Worm (Caenorhabditis elegans): ENCODE measurements around the gene F07C6.6.
A peak's percentile ranks its signal among the peaks of the same experiment; 100 is the strongest.

F07C6.6 gene

DNA sequence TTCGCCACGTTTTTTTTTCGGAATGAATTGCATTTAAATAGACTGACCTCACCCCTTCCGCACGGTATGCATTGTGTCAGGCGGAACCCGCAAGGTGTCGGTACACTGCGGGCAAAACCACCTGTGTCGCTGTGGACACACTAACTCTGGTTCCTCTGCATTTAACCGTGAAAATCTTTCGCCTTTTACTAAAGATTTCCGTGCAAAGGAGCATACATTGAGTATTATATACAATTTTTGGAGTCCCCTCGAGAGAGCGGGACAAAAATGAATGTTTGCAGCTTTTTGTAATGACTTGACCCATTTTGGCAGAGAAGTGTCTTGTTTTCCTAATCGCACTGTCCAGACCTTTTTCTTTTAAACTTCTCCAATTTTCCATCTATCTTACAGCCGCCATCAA lies 5.6 kb upstream of the F07C6.6 start (continued):
- TF ChIP-seq snpc-4 (GFP tag; optimal IDR thresholded peaks at IDR 0.05) (peak; percentile 91), snpc-4 (tag; optimal IDR thresholded peaks at IDR 0.05) (peak; percentile 87 to 98 (median 94)), rcor-1 (GFP tag; IDR thresholded peaks at IDR 0.05) (peak; percentile 81), madf-6 (GFP tag; IDR thresholded peaks at IDR 0.05) (peak; percentile 84), nfyb-1 (GFP tag; IDR thresholded peaks at IDR 0.05) (0 out of 2 replicates have a peak, but pooled peaks have one; percentile 39), snpc-1.1 (tag; optimal IDR thresholded peaks at IDR 0.05; ENCODE audit: insufficient read depth) (peak; percentile 94), tbp1 (GFP tag; optimal IDR thresholded peaks at IDR 0.05) (peak; percentile 71), Y53G8AR.9 (GFP tag; conservative IDR thresholded peaks at IDR 0.05) (peak; percentile 23; the same call in 1 of the 2 replicates), dox-1 (GFP tag; IDR thresholded peaks at IDR 0.05) (peak; percentile 80), attf-3 (GFP tag; conservative IDR thresholded peaks at IDR 0.05) (0 out of 2 replicates have a peak, but pooled peaks have one; percentile 55), him-1 (tag; optimal IDR thresholded peaks at IDR 0.05) (peak; percentile 61), B0336.3 (GFP tag; IDR thresholded peaks at IDR 0.05) (peak; percentile 30; the same call in 1 of the 2 replicates), lin-54 (GFP tag; optimal IDR thresholded peaks at IDR 0.05) (peak; percentile 47), hmg-1.2 (GFP tag; IDR thresholded peaks at IDR 0.05) (peak; percentile 94), athp-1 (tag; optimal IDR thresholded peaks at IDR 0.05) (peak; percentile 8), lsl-1 (GFP tag; optimal IDR thresholded peaks at IDR 0.05) (peak; percentile 56), D2030.7 (GFP tag; IDR thresholded peaks at IDR 0.05) (peak; percentile 92), snpc-3.4 (tag; optimal IDR thresholded peaks at IDR 0.05) (peak; percentile 89), snpc-1.3 (tag; optimal IDR thresholded peaks at IDR 0.05; ENCODE audit: insufficient read depth) (peak; percentile 73)

- TF ChIP-seq nhr-120 (GFP tag; IDR thresholded peaks at IDR 0.05) = no peak
- no peak for TF ChIP-seq mxl-1 (tag; optimal IDR thresholded peaks at IDR 0.05)
- no peak for TF ChIP-seq ama-1 (optimal IDR thresholded peaks at IDR 0.05)
- no peak for TF ChIP-seq ama-1 (GFP tag; optimal IDR thresholded peaks at IDR 0.05)
- no peak for TF ChIP-seq nhr-80 (tag; optimal IDR thresholded peaks at IDR 0.05)
- TF ChIP-seq F57A8.1 (GFP tag; optimal IDR thresholded peaks at IDR 0.05) = no peak
- TF ChIP-seq aptf-3 (GFP tag; IDR thresholded peaks at IDR 0.05) = no peak
- TF ChIP-seq Y67H2A.10 (GFP tag; conservative IDR thresholded peaks at IDR 0.05) = no peak
- TF ChIP-seq pha-4 (tag; optimal IDR thresholded peaks at IDR 0.05) = no peak
- TF ChIP-seq snpc-1.1 (tag; optimal IDR thresholded peaks at IDR 0.05; ENCODE audit: insufficient read depth) = no peak
- no peak for TF ChIP-seq ztf-3 (GFP tag; optimal IDR thresholded peaks at IDR 0.05)
- TF ChIP-seq ceh-79 (tag; optimal IDR thresholded peaks at IDR 0.05) = no peak
- no peak for TF ChIP-seq unc-130 (GFP tag; optimal IDR thresholded peaks at IDR 0.05)
- TF ChIP-seq Y56A3A.18 (GFP tag; IDR thresholded peaks at IDR 0.05) = no peak
- TF ChIP-seq Y53G8AR.9 (GFP tag; conservative IDR thresholded peaks at IDR 0.05) = no peak
- TF ChIP-seq let-607 (tag; optimal IDR thresholded peaks at IDR 0.05) = no peak
- no peak for TF ChIP-seq snpc-4 (GFP tag; optimal IDR thresholded peaks at IDR 0.05)
- TF ChIP-seq snpc-4 (tag; optimal IDR thresholded peaks at IDR 0.05) = no peak
- no peak for TF ChIP-seq sptf-2 (GFP tag; optimal IDR thresholded peaks at IDR 0.05)
- TF ChIP-seq F22D6.2 (tag; optimal IDR thresholded peaks at IDR 0.05) = no peak
These were observed 3.5 kb upstream of the F07C6.6 start, which contains the start of gene F07C6.3 for ce11 chrIV:12789088-12789487. F07C6.3 (plus strand) TSS chrIV:12789235.

- TF ChIP-seq lag-1 (GFP tag; IDR thresholded peaks at IDR 0.05) (no peak), dox-1 (GFP tag; IDR thresholded peaks at IDR 0.05) (no peak), egl-44 (GFP tag; IDR thresholded peaks at IDR 0.05) (no peak), F57C9.4 (tag; optimal IDR thresholded peaks at IDR 0.05) (no peak), mxl-1 (tag; optimal IDR thresholded peaks at IDR 0.05) (no peak), F37B4.10 (GFP tag; IDR thresholded peaks at IDR 0.05) (no peak), unc-130 (GFP tag; optimal IDR thresholded peaks at IDR 0.05) (no peak), somi-1 (GFP tag; optimal IDR thresholded peaks at IDR 0.05) (no peak), tbp1 (GFP tag; optimal IDR thresholded peaks at IDR 0.05) (no peak), egrh-3 (GFP tag; IDR thresholded peaks at IDR 0.05) (no peak), D2030.7 (GFP tag; IDR thresholded peaks at IDR 0.05) (no peak), ets-4 (GFP tag; optimal IDR thresholded peaks at IDR 0.05) (no peak), F33H1.4 (GFP tag; IDR thresholded peaks at IDR 0.05) (no peak), efl-1 (GFP tag; optimal IDR thresholded peaks at IDR 0.05) (no peak), tlf-1 (GFP tag; optimal IDR thresholded peaks at IDR 0.05) (no peak), F52B5.7 (tag; optimal IDR thresholded peaks at IDR 0.05) (no peak), T26A5.8 (tag; optimal IDR thresholded peaks at IDR 0.05) (no peak), aptf-3 (GFP tag; IDR thresholded peaks at IDR 0.05) (no peak)
These were observed 1.7 kb upstream of the F07C6.6 start, which contains the start of gene F07C6.2 for ce11 chrIV:12790871-12791270. F07C6.2 (plus strand) TSS chrIV:12791171.
